Fruit fly (Drosophila melanogaster): ENCODE measurements around the gene CG11920.

The CG11920 gene

dm6 chr3R:25074558-25074964 lies at the start of gene CG11920, which contains the start of gene shams:
TSS of gene CG11920 (plus strand) at chr3R:25074877.
TSS of gene shams (minus strand) at chr3R:25074607.
- no peak for TF ChIP-seq Dll (optimal IDR thresholded peaks at IDR 0.05)
- TF ChIP-seq CG8478 (optimal IDR thresholded peaks at IDR 0.05), result no peak
- no peak for TF ChIP-seq pan (optimal IDR thresholded peaks at IDR 0.05)
- TF ChIP-seq usp (GFP tag; optimal IDR thresholded peaks at IDR 0.05), result no peak
- no peak for TF ChIP-seq psq (optimal IDR thresholded peaks at IDR 0.05)
- TF ChIP-seq EcR (GFP tag; optimal IDR thresholded peaks at IDR 0.05), result no peak

- no peak for TF ChIP-seq usp (GFP tag; optimal IDR thresholded peaks at IDR 0.05)
- TF ChIP-seq pan (optimal IDR thresholded peaks at IDR 0.05), result no peak
- TF ChIP-seq psq (optimal IDR thresholded peaks at IDR 0.05), result no peak
- no peak for TF ChIP-seq EcR (GFP tag; optimal IDR thresholded peaks at IDR 0.05)
- no peak for TF ChIP-seq Dll (optimal IDR thresholded peaks at IDR 0.05)
- no peak for TF ChIP-seq CG8478 (optimal IDR thresholded peaks at IDR 0.05)
Measured at dm6 chr3R:25024895-25025557, 49.7 kb upstream of the CG11920 start, which contains the start of the genes EMC6 and Hr96. TSS of gene EMC6 (minus strand) at chr3R:25025017. TSS of gene Hr96 (plus strand) at chr3R:25025235.

- TF ChIP-seq Dll (optimal IDR thresholded peaks at IDR 0.05) (no peak), pan (optimal IDR thresholded peaks at IDR 0.05) (no peak), CG8478 (optimal IDR thresholded peaks at IDR 0.05) (no peak), EcR (GFP tag; optimal IDR thresholded peaks at IDR 0.05) (no peak), psq (optimal IDR thresholded peaks at IDR 0.05) (no peak), usp (GFP tag; optimal IDR thresholded peaks at IDR 0.05) (no peak)
Measured at dm6 chr3R:25027281-25028219, 47.1 kb upstream of the CG11920 start.

dm6 chr3R:25032686-25033085 lies 42.0 kb upstream of the CG11920 start:
- TF ChIP-seq EcR (GFP tag; optimal IDR thresholded peaks at IDR 0.05) (no peak), psq (optimal IDR thresholded peaks at IDR 0.05) (no peak), usp (GFP tag; optimal IDR thresholded peaks at IDR 0.05) (no peak), CG8478 (optimal IDR thresholded peaks at IDR 0.05) (no peak), pan (optimal IDR thresholded peaks at IDR 0.05) (no peak), Dll (optimal IDR thresholded peaks at IDR 0.05) (no peak)

- no peak for TF ChIP-seq pan (optimal IDR thresholded peaks at IDR 0.05)
- no peak for TF ChIP-seq Dll (optimal IDR thresholded peaks at IDR 0.05)
- no peak for TF ChIP-seq CG8478 (optimal IDR thresholded peaks at IDR 0.05)
- no peak for TF ChIP-seq psq (optimal IDR thresholded peaks at IDR 0.05)
- no peak for TF ChIP-seq EcR (GFP tag; optimal IDR thresholded peaks at IDR 0.05)
- TF ChIP-seq usp (GFP tag; optimal IDR thresholded peaks at IDR 0.05), result no peak
Measured at dm6 chr3R:25033142-25033586, 41.5 kb upstream of the CG11920 start, which contains the start of gene Smg6. TSS of gene Smg6 (minus strand) at chr3R:25033465.

- TF ChIP-seq CG8478 (optimal IDR thresholded peaks at IDR 0.05) (no peak), usp (GFP tag; optimal IDR thresholded peaks at IDR 0.05) (no peak), Dll (optimal IDR thresholded peaks at IDR 0.05) (no peak), pan (optimal IDR thresholded peaks at IDR 0.05) (no peak), EcR (GFP tag; optimal IDR thresholded peaks at IDR 0.05) (no peak), psq (optimal IDR thresholded peaks at IDR 0.05) (no peak)
Measured at dm6 chr3R:25036644-25037043, 38.0 kb upstream of the CG11920 start, which contains the start of gene CG31115. TSS of gene CG31115 (plus strand) at chr3R:25036944.

dm6 chr3R:25039028-25039476 lies 35.6 kb upstream of the CG11920 start, which contains the start of the genes Ythdf and bai:
TSS of gene Ythdf (minus strand) at chr3R:25039249.
TSS of gene bai (plus strand) at chr3R:25039374.
- TF ChIP-seq psq (optimal IDR thresholded peaks at IDR 0.05) (no peak), EcR (GFP tag; optimal IDR thresholded peaks at IDR 0.05) (no peak), pan (optimal IDR thresholded peaks at IDR 0.05) (no peak), CG8478 (optimal IDR thresholded peaks at IDR 0.05) (no peak), Dll (optimal IDR thresholded peaks at IDR 0.05) (no peak), usp (GFP tag; optimal IDR thresholded peaks at IDR 0.05) (no peak)

- TF ChIP-seq EcR (GFP tag; optimal IDR thresholded peaks at IDR 0.05) (no peak), CG8478 (optimal IDR thresholded peaks at IDR 0.05) (no peak), Dll (optimal IDR thresholded peaks at IDR 0.05) (no peak), pan (optimal IDR thresholded peaks at IDR 0.05) (no peak), usp (GFP tag; optimal IDR thresholded peaks at IDR 0.05) (no peak), psq (optimal IDR thresholded peaks at IDR 0.05) (no peak)
Measured at dm6 chr3R:25044816-25045551, 29.7 kb upstream of the CG11920 start, which contains the start of gene 5PtaseI. TSS of gene 5PtaseI (minus strand) at chr3R:25045151.

- TF ChIP-seq pan (optimal IDR thresholded peaks at IDR 0.05) (no peak), Dll (optimal IDR thresholded peaks at IDR 0.05) (no peak), CG8478 (optimal IDR thresholded peaks at IDR 0.05) (no peak), EcR (GFP tag; optimal IDR thresholded peaks at IDR 0.05) (no peak), psq (optimal IDR thresholded peaks at IDR 0.05) (no peak), usp (GFP tag; optimal IDR thresholded peaks at IDR 0.05) (no peak)
Measured at dm6 chr3R:25046023-25046422, 28.7 kb upstream of the CG11920 start, which contains the start of gene CG11786. TSS of gene CG11786 (plus strand) at chr3R:25046323.

dm6 chr3R:25047504-25047903 lies 27.2 kb upstream of the CG11920 start, which contains the start of gene CG11790:
TSS of gene CG11790 (plus strand) at chr3R:25047706.
- TF ChIP-seq Dll (optimal IDR thresholded peaks at IDR 0.05) (no peak), EcR (GFP tag; optimal IDR thresholded peaks at IDR 0.05) (no peak), CG8478 (optimal IDR thresholded peaks at IDR 0.05) (no peak), usp (GFP tag; optimal IDR thresholded peaks at IDR 0.05) (no peak), pan (optimal IDR thresholded peaks at IDR 0.05) (no peak), psq (optimal IDR thresholded peaks at IDR 0.05) (no peak)

Measured in whole organism.